Worm (Caenorhabditis elegans): ENCODE results near the gene F22E5.2.
"Not testable (repeated sequence)": the region's sequence is repeated elsewhere in the genome, so short reads cannot be mapped to it uniquely, and the experiment has no call there.

Gene F22E5.2

ce11 chrII:2681118-2681517 lies 15.9 kb downstream of the F22E5.2 start, which contains the start of gene F34D6.1:
Gene F34D6.1, minus strand, starts transcription at chrII:2681218.
- TF ChIP-seq elt-3 (tag; optimal IDR thresholded peaks at IDR 0.05) (no peak), ceh-43 (GFP tag; optimal IDR thresholded peaks at IDR 0.05) (no peak), elt-1 (tag; optimal IDR thresholded peaks at IDR 0.05; ENCODE audit: borderline replicate concordance, insufficient read depth) (no peak), nhr-28 (tag; optimal IDR thresholded peaks at IDR 0.05) (no peak), ceh-39 (tag; optimal IDR thresholded peaks at IDR 0.05) (no peak), zip-8 (tag; optimal IDR thresholded peaks at IDR 0.05) (no peak), unc-120 (tag; optimal IDR thresholded peaks at IDR 0.05; ENCODE audit: poor library complexity, severe bottlenecking) (no peak), mep-1 (tag; optimal IDR thresholded peaks at IDR 0.05) (no peak), nhr-76 (tag; optimal IDR thresholded peaks at IDR 0.05) (no peak), lin-32 (GFP tag; optimal IDR thresholded peaks at IDR 0.05) (no peak), nhr-12 (tag; optimal IDR thresholded peaks at IDR 0.05) (no peak), blmp-1 (tag; optimal IDR thresholded peaks at IDR 0.05) (no peak), lsy-2 (tag; optimal IDR thresholded peaks at IDR 0.05) (no peak), sem-2 (GFP tag; optimal IDR thresholded peaks at IDR 0.05) (no peak), unc-39 (tag; optimal IDR thresholded peaks at IDR 0.05) (no peak), unc-62 (GFP tag; optimal IDR thresholded peaks at IDR 0.05) (no peak), ham-2 (GFP tag; optimal IDR thresholded peaks at IDR 0.05) (no peak), snpc-4 (tag; optimal IDR thresholded peaks at IDR 0.05) (no peak)

- TF ChIP-seq unc-120 (tag; optimal IDR thresholded peaks at IDR 0.05; ENCODE audit: poor library complexity, severe bottlenecking), result no peak
- TF ChIP-seq tbx-8 (GFP tag; optimal IDR thresholded peaks at IDR 0.05), result no peak
- no peak for TF ChIP-seq cnd-1 (tag; optimal IDR thresholded peaks at IDR 0.05)
- no peak for TF ChIP-seq flh-1 (GFP tag; optimal IDR thresholded peaks at IDR 0.05)
- no peak for TF ChIP-seq hlh-1 (tag; optimal IDR thresholded peaks at IDR 0.05)
- TF ChIP-seq nhr-237 (tag; optimal IDR thresholded peaks at IDR 0.05), result no peak
- no peak for TF ChIP-seq nhr-76 (tag; optimal IDR thresholded peaks at IDR 0.05)
- no peak for TF ChIP-seq mls-2 (tag; optimal IDR thresholded peaks at IDR 0.05)
Observed at ce11 chrII:2684208-2684607, 19.0 kb downstream of the F22E5.2 start, which contains the start of gene ceh-87. Gene ceh-87, minus strand, starts transcription at chrII:2684308.

ce11 chrII:2684783-2685182 lies 19.6 kb downstream of the F22E5.2 start:
- TF ChIP-seq lin-32 (GFP tag; optimal IDR thresholded peaks at IDR 0.05) (no peak), drap-1 (GFP tag; optimal IDR thresholded peaks at IDR 0.05) (no peak), nhr-2 (tag; optimal IDR thresholded peaks at IDR 0.05) (no peak), mls-2 (tag; optimal IDR thresholded peaks at IDR 0.05) (no peak), hlh-1 (tag; optimal IDR thresholded peaks at IDR 0.05) (no peak), tbx-8 (GFP tag; optimal IDR thresholded peaks at IDR 0.05) (no peak), mab-5 (tag; optimal IDR thresholded peaks at IDR 0.05) (no peak), ham-2 (GFP tag; optimal IDR thresholded peaks at IDR 0.05) (no peak), elt-3 (tag; optimal IDR thresholded peaks at IDR 0.05) (no peak), flh-1 (GFP tag; optimal IDR thresholded peaks at IDR 0.05) (no peak), pha-4 (tag; optimal IDR thresholded peaks at IDR 0.05) (no peak), bed-3 (GFP tag; optimal IDR thresholded peaks at IDR 0.05) (no peak), ceh-83 (GFP tag; optimal IDR thresholded peaks at IDR 0.05) (no peak)

ce11 chrII:2686985-2687675 lies 21.9 kb downstream of the F22E5.2 start, which contains the start of the genes sup-9 and nspf-1:
Gene sup-9, minus strand, starts transcription at chrII:2687027.
Gene nspf-1, plus strand, starts transcription at chrII:2687625.
- peak; percentile 65 for TF ChIP-seq unc-62 (GFP tag; optimal IDR thresholded peaks at IDR 0.05)
- TF ChIP-seq ceh-83 (GFP tag; optimal IDR thresholded peaks at IDR 0.05), result no peak
- peak; percentile 48 for TF ChIP-seq unc-120 (tag; optimal IDR thresholded peaks at IDR 0.05; ENCODE audit: poor library complexity, severe bottlenecking)
- no peak for TF ChIP-seq blmp-1 (tag; optimal IDR thresholded peaks at IDR 0.05)
- no peak for TF ChIP-seq mep-1 (tag; optimal IDR thresholded peaks at IDR 0.05)
- no peak for TF ChIP-seq ceh-43 (GFP tag; optimal IDR thresholded peaks at IDR 0.05)
- TF ChIP-seq hlh-1 (tag; optimal IDR thresholded peaks at IDR 0.05), result peak; percentile 34
- TF ChIP-seq unc-39 (tag; optimal IDR thresholded peaks at IDR 0.05), result no peak
- TF ChIP-seq ces-1 (GFP tag; optimal IDR thresholded peaks at IDR 0.05), result peak; percentile 15

ce11 chrII:2688616-2689015 lies 23.4 kb downstream of the F22E5.2 start, which contains the start of gene nspf-2:
Gene nspf-2, plus strand, starts transcription at chrII:2688916.
- not testable (repeated sequence) for TF ChIP-seq unc-39, nhr-76, pha-4 (tag; optimal IDR thresholded peaks at IDR 0.05)
